Worm (Caenorhabditis elegans) whole organism, L3 larva: Measurements from ENCODE around the gene F01G10.6.

Experiments
- ZK546.5 ChIP-seq: sonication (generic microtip); optimal IDR thresholded peaks from 2 replicates; lab custom pipeline; 2017; ENCODE audit warnings: missing biosample characterization, missing genetic modification characterization
- aly-2 ChIP-seq: fragments of 150-350 bp; optimal IDR thresholded peaks from 2 replicates; lab custom pipeline; 2014; ENCODE audit warnings: missing biosample characterization, missing genetic modification characterization
- ama-1 ChIP-seq: fragments of 150-350 bp; optimal IDR thresholded peaks from 2 replicates; lab custom pipeline; 2018
- ceh-16 ChIP-seq: sonication (generic microtip); optimal IDR thresholded peaks from 2 replicates; lab custom pipeline; 2017; ENCODE audit warnings: missing biosample characterization, missing genetic modification characterization
- ceh-28 ChIP-seq: fragments of 150-350 bp; optimal IDR thresholded peaks from 2 replicates; lab custom pipeline; 2014; ENCODE audit warnings: missing biosample characterization, missing genetic modification reagents, missing genetic modification characterization
- ceh-82 ChIP-seq: fragments of 150-350 bp; optimal IDR thresholded peaks from 2 replicates; lab custom pipeline; 2014; ENCODE audit warnings: missing biosample characterization, missing genetic modification characterization
- ceh-9 ChIP-seq: sonication (generic microtip); optimal IDR thresholded peaks from 2 replicates; lab custom pipeline; 2018; ENCODE audit warnings: missing biosample characterization, missing genetic modification characterization
- daf-12 ChIP-seq: fragments of 150-350 bp; optimal IDR thresholded peaks from 2 replicates; lab custom pipeline; 2014; ENCODE audit warnings: missing biosample characterization, missing genetic modification reagents, missing genetic modification characterization
- elt-1 ChIP-seq: fragments of 150-350 bp; optimal IDR thresholded peaks from 2 replicates; lab custom pipeline; 2014; ENCODE audit warnings: missing biosample characterization, missing genetic modification characterization
- elt-3 ChIP-seq, 3 experiments: fragments of 150-350 bp in 1 of 3; sonication (generic microtip) in 2 of 3; optimal IDR thresholded peaks; 2 replicates in 2 of 3; 4 replicates in 1 of 3; lab custom pipeline; 2014 to 2017; ENCODE audit warnings: missing biosample characterization in 3 of 3, missing genetic modification characterization in 3 of 3
- eor-1 ChIP-seq, 2 experiments: fragments of 150-350 bp; optimal IDR thresholded peaks; 2 replicates each; lab custom pipeline; 2014 to 2018; ENCODE audit warnings: missing biosample characterization in 2 of 2, missing genetic modification characterization in 2 of 2
- fkh-10 ChIP-seq: sonication (generic microtip); optimal IDR thresholded peaks from 2 replicates; lab custom pipeline; 2017; ENCODE audit warnings: missing biosample characterization, missing genetic modification reagents, missing genetic modification characterization
- hmg-11 ChIP-seq: sonication (generic microtip); optimal IDR thresholded peaks from 2 replicates; lab custom pipeline; 2016; ENCODE audit warnings: missing genetic modification characterization, missing compliant biosample characterization
- jun-1 ChIP-seq: fragments of 150-350 bp; optimal IDR thresholded peaks from 2 replicates; lab custom pipeline; 2014; ENCODE audit warnings: missing biosample characterization, missing genetic modification reagents, missing genetic modification characterization
- lin-15B ChIP-seq: fragments of 150-350 bp; optimal IDR thresholded peaks from 2 replicates; lab custom pipeline; 2014; ENCODE audit warnings: missing biosample characterization, missing genetic modification characterization
- lin-39 ChIP-seq: fragments of 150-350 bp; optimal IDR thresholded peaks from 2 replicates; lab custom pipeline; 2018; ENCODE audit warnings: missing biosample characterization, missing genetic modification reagents, missing genetic modification characterization
- mdl-1 ChIP-seq: fragments of 150-350 bp; optimal IDR thresholded peaks from 2 replicates; lab custom pipeline; 2014; ENCODE audit warnings: missing biosample characterization, missing genetic modification characterization
- mml-1 ChIP-seq: fragments of 150-350 bp; sonication (generic microtip); optimal IDR thresholded peaks from 3 replicates; lab custom pipeline; 2014; ENCODE audit warnings: missing biosample characterization, missing genetic modification characterization
- nfya-1 ChIP-seq: sonication (generic microtip); optimal IDR thresholded peaks from 2 replicates; lab custom pipeline; 2017; ENCODE audit warnings: missing genetic modification characterization, mild to moderate bottlenecking, missing compliant biosample characterization, antibody characterized with exemption, moderate library complexity; ENCODE audit not compliant: insufficient read depth
- nhr-11 ChIP-seq: fragments of 150-350 bp; optimal IDR thresholded peaks from 2 replicates; lab custom pipeline; 2014; ENCODE audit warnings: missing biosample characterization, missing genetic modification characterization
- nhr-12 ChIP-seq: fragments of 150-350 bp; optimal IDR thresholded peaks from 2 replicates; lab custom pipeline; 2014; ENCODE audit warnings: missing biosample characterization, missing genetic modification characterization
- nhr-237 ChIP-seq: fragments of 150-350 bp; optimal IDR thresholded peaks from 2 replicates; lab custom pipeline; 2014; ENCODE audit warnings: missing biosample characterization, missing genetic modification characterization
- nhr-25 ChIP-seq: sonication (generic microtip); optimal IDR thresholded peaks from 2 replicates; lab custom pipeline; 2017; ENCODE audit warnings: missing biosample characterization, missing genetic modification characterization
- nhr-28 ChIP-seq: fragments of 150-350 bp; optimal IDR thresholded peaks from 2 replicates; lab custom pipeline; 2014; ENCODE audit warnings: missing biosample characterization, missing genetic modification characterization
- nhr-43 ChIP-seq: sonication (generic microtip); optimal IDR thresholded peaks from 2 replicates; lab custom pipeline; 2016; ENCODE audit warnings: mild to moderate bottlenecking, missing genetic modification characterization, missing compliant biosample characterization; ENCODE audit not compliant: poor library complexity, severe bottlenecking
- nhr-76 ChIP-seq: fragments of 150-350 bp; sonication (generic microtip); optimal IDR thresholded peaks from 5 replicates; lab custom pipeline; 2014; ENCODE audit warnings: missing biosample characterization, missing genetic modification characterization
- nhr-77 ChIP-seq: fragments of 150-350 bp; optimal IDR thresholded peaks from 2 replicates; lab custom pipeline; 2014; ENCODE audit warnings: missing biosample characterization, missing genetic modification characterization
- pha-4 ChIP-seq: fragments of 150-350 bp; optimal IDR thresholded peaks from 2 replicates; lab custom pipeline; 2014; ENCODE audit warnings: missing biosample characterization, missing genetic modification reagents, missing genetic modification characterization
- skn-1 ChIP-seq: fragments of 150-350 bp; optimal IDR thresholded peaks from 2 replicates; lab custom pipeline; 2014; ENCODE audit warnings: missing biosample characterization, missing genetic modification characterization
- tbx-2 ChIP-seq: sonication (generic microtip); optimal IDR thresholded peaks from 2 replicates; lab custom pipeline; 2016; ENCODE audit warnings: mild to moderate bottlenecking, missing genetic modification characterization, missing compliant biosample characterization
- unc-39 ChIP-seq: sonication (generic microtip); optimal IDR thresholded peaks from 4 replicates; lab custom pipeline; 2017; ENCODE audit warnings: missing biosample characterization, missing genetic modification characterization
- unc-62 ChIP-seq: fragments of 150-350 bp; sonication (generic microtip); optimal IDR thresholded peaks from 4 replicates; lab custom pipeline; 2014; ENCODE audit warnings: missing biosample characterization, missing genetic modification reagents, missing genetic modification characterization
- zag-1 ChIP-seq: fragments of 150-350 bp; optimal IDR thresholded peaks from 2 replicates; lab custom pipeline; 2014; ENCODE audit warnings: missing biosample characterization, missing genetic modification characterization
- ztf-11 ChIP-seq: fragments of 150-350 bp; optimal IDR thresholded peaks from 2 replicates; lab custom pipeline; 2014; ENCODE audit warnings: missing biosample characterization, missing genetic modification characterization
- ztf-4 ChIP-seq: fragments of 150-350 bp; optimal IDR thresholded peaks from 2 replicates; lab custom pipeline; 2014; ENCODE audit warnings: missing biosample characterization, missing genetic modification characterization

F01G10.6 gene

ce11 chrIV:10219208-10219607, 8.2 kb downstream of the F01G10.6 start, which contains the start of gene qns-1:
qns-1 (minus strand) TSS chrIV:10219308.
- TF ChIP-seq lin-39 (tag; lab: Kevin White, UChicago), result no peak
- TF ChIP-seq nhr-25 (tag; lab: Kevin White, UChicago), result no peak
- no peak for TF ChIP-seq nhr-77 (tag; lab: Kevin White, UChicago)
- no peak for TF ChIP-seq nhr-237 (tag; lab: Kevin White, UChicago)
- no peak for TF ChIP-seq jun-1 (tag; lab: Kevin White, UChicago)
- TF ChIP-seq ztf-11 (tag; lab: Kevin White, UChicago), result no peak
- no peak for TF ChIP-seq unc-62 (GFP tag; lab: Kevin White, UChicago)
- no peak for TF ChIP-seq nhr-12
- TF ChIP-seq pha-4 (tag; lab: Kevin White, UChicago), result no peak
- no peak for TF ChIP-seq ceh-9
- TF ChIP-seq nhr-28, result no peak
- TF ChIP-seq, all 47 proteins: peak for 0

ce11 chrIV:10216704-10217296, 10.6 kb downstream of the F01G10.6 start:
- TF ChIP-seq tbx-2 (tag; lab: Kevin White, UChicago) (no peak), nhr-77 (tag; lab: Kevin White, UChicago) (no peak), ztf-11 (tag; lab: Kevin White, UChicago) (no peak), nfya-1 (tag; lab: Kevin White, UChicago) (no peak), ceh-9 (no peak), elt-3 (tag; optimal IDR thresholded peaks at IDR 0.05; lab: Kevin White, UChicago) (no peak), nhr-76 (tag; lab: Kevin White, UChicago) (no peak), pha-4 (tag; lab: Kevin White, UChicago) (no peak), ZK546.5 (tag; lab: Kevin White, UChicago) (no peak), lin-39 (tag; lab: Kevin White, UChicago) (no peak), mdl-1 (no peak), ceh-16 (no peak), nhr-237 (tag; lab: Kevin White, UChicago) (no peak), nhr-28 (no peak), ceh-82 (no peak), fkh-10 (GFP tag; lab: Kevin White, UChicago) (no peak)

- TF ChIP-seq elt-1 (tag; lab: Kevin White, UChicago) (no peak), ama-1 (lab: Kevin White, UChicago) (no peak), elt-3 (tag; optimal IDR thresholded peaks at IDR 0.05; lab: Kevin White, UChicago) (no peak), ceh-28 (no peak), aly-2 (no peak), nhr-11 (no peak), lin-15B (no peak), lin-39 (tag; lab: Kevin White, UChicago) (no peak), eor-1 (tag; optimal IDR thresholded peaks at IDR 0.05; lab: Kevin White, UChicago) (no peak), nhr-43 (no peak), pha-4 (tag; lab: Kevin White, UChicago) (no peak), ceh-9 (no peak), unc-39 (tag; lab: Kevin White, UChicago) (no peak), mml-1 (no peak), jun-1 (tag; lab: Kevin White, UChicago) (no peak)
- TF ChIP-seq, all 47 proteins: peak for 0
Observed at ce11 chrIV:10216078-10216477, 11.4 kb downstream of the F01G10.6 start, which contains the start of gene col-124. col-124 (plus strand) TSS chrIV:10216451.

- TF ChIP-seq zag-1 (tag; lab: Kevin White, UChicago) (no peak), ZK546.5 (tag; lab: Kevin White, UChicago) (no peak), ceh-82 (no peak), skn-1 (tag; lab: Kevin White, UChicago) (no peak), nhr-28 (no peak), ceh-16 (no peak), unc-62 (GFP tag; lab: Kevin White, UChicago) (no peak), hmg-11 (tag; lab: Kevin White, UChicago) (no peak), unc-39 (tag; lab: Kevin White, UChicago) (no peak), daf-12 (tag; lab: Kevin White, UChicago) (no peak), elt-1 (tag; lab: Kevin White, UChicago) (no peak), eor-1 (tag; optimal IDR thresholded peaks at IDR 0.05; lab: Kevin White, UChicago) (no peak), ztf-4 (tag; lab: Kevin White, UChicago) (no peak), nhr-43 (no peak), ceh-9 (no peak), ama-1 (lab: Kevin White, UChicago) (no peak), ztf-11 (tag; lab: Kevin White, UChicago) (no peak)
Observed at ce11 chrIV:10215393-10215792, 12.0 kb downstream of the F01G10.6 start.
